Fruit fly (Drosophila melanogaster) whole organism, prepupa: ENCODE results near the gene bab1.
A peak's percentile ranks its signal among the peaks of the same experiment; 100 is the strongest.

ENCODE experiments used
- Blimp-1 ChIP-seq: fragments of 200-800 bp; sonication (Bioruptor generic); optimal IDR thresholded peaks from 3 replicates; lab custom pipeline; 2017; ENCODE audit warnings: missing biosample characterization, missing genetic modification characterization, mild to moderate bottlenecking, moderate library complexity, missing genetic modification reagents
- CG10631 ChIP-seq: fragments of 200-800 bp; sonication (Bioruptor generic); optimal IDR thresholded peaks from 2 replicates; lab custom pipeline; 2016; ENCODE audit warnings: missing biosample characterization, missing genetic modification characterization
- CG11294 ChIP-seq: fragments of 200-800 bp; sonication (Bioruptor generic); IDR thresholded peaks from 2 replicates; pipeline ENCODE4 v1.3.6; 2022; ENCODE audit warnings: missing biosample characterization, missing genetic modification characterization
- CG11762 ChIP-seq: fragments of 200-800 bp; sonication (Bioruptor generic); optimal IDR thresholded peaks from 3 replicates; lab custom pipeline; 2016; ENCODE audit warnings: missing biosample characterization, missing genetic modification characterization; ENCODE audit not compliant: insufficient read depth
- CG11902 ChIP-seq: fragments of 200-800 bp; sonication (Bioruptor generic); optimal IDR thresholded peaks from 3 replicates; lab custom pipeline; 2016; ENCODE audit warnings: missing biosample characterization, missing genetic modification characterization
- CG15336 ChIP-seq: fragments of 200-800 bp; sonication (Bioruptor generic); IDR thresholded peaks from 2 replicates; pipeline ENCODE4 v1.3.6; 2022; ENCODE audit warnings: missing biosample characterization, missing genetic modification characterization
- CG1621 ChIP-seq: fragments of 200-800 bp; sonication (Bioruptor generic); optimal IDR thresholded peaks from 3 replicates; lab custom pipeline; 2018; ENCODE audit warnings: missing biosample characterization, mild to moderate bottlenecking, missing genetic modification characterization
- CG16779 ChIP-seq: fragments of 200-800 bp; sonication (Bioruptor generic); optimal IDR thresholded peaks from 3 replicates; lab custom pipeline; 2017; ENCODE audit warnings: missing biosample characterization, mild to moderate bottlenecking, missing genetic modification characterization
- CG31627 ChIP-seq: fragments of 200-800 bp; sonication (Bioruptor generic); optimal IDR thresholded peaks from 3 replicates; lab custom pipeline; 2016; ENCODE audit warnings: missing biosample characterization, missing genetic modification characterization
- CG32006 ChIP-seq: fragments of 200-800 bp; sonication (Bioruptor generic); optimal IDR thresholded peaks from 3 replicates; lab custom pipeline; 2017; ENCODE audit warnings: missing biosample characterization, mild to moderate bottlenecking, missing genetic modification characterization
- CG34406 ChIP-seq: fragments of 200-800 bp; sonication (Bioruptor generic); optimal IDR thresholded peaks from 3 replicates; lab custom pipeline; 2016; ENCODE audit warnings: missing biosample characterization, missing genetic modification characterization
- CG6276 ChIP-seq: fragments of 200-800 bp; sonication (Bioruptor generic); optimal IDR thresholded peaks from 2 replicates; lab custom pipeline; 2017; ENCODE audit warnings: missing biosample characterization, mild to moderate bottlenecking, missing genetic modification characterization
- CG6792 ChIP-seq: fragments of 200-800 bp; sonication (Bioruptor generic); optimal IDR thresholded peaks from 3 replicates; lab custom pipeline; 2016; ENCODE audit warnings: missing biosample characterization, missing genetic modification characterization
- CG6808 ChIP-seq: fragments of 200-800 bp; sonication (Bioruptor generic); optimal IDR thresholded peaks from 3 replicates; lab custom pipeline; 2017; ENCODE audit warnings: missing biosample characterization, missing genetic modification characterization, mild to moderate bottlenecking, moderate library complexity, missing genetic modification reagents
- CG8119 ChIP-seq: fragments of 200-800 bp; sonication (Bioruptor generic); IDR thresholded peaks from 3 replicates; pipeline ENCODE4 v1.3.6; 2022; ENCODE audit warnings: missing biosample characterization, missing genetic modification characterization
- CG8319 ChIP-seq: fragments of 200-800 bp; sonication (Bioruptor generic); optimal IDR thresholded peaks from 3 replicates; lab custom pipeline; 2016; ENCODE audit warnings: missing biosample characterization, missing genetic modification characterization
- CG8632 ChIP-seq: fragments of 200-800 bp; sonication (Bioruptor generic); optimal IDR thresholded peaks from 3 replicates; lab custom pipeline; 2016; ENCODE audit warnings: missing biosample characterization, missing genetic modification characterization
- Eip75B ChIP-seq: fragments of 200-800 bp; sonication (Bioruptor generic); optimal IDR thresholded peaks from 3 replicates; lab custom pipeline; 2016; ENCODE audit warnings: missing biosample characterization, missing genetic modification characterization
- Eip78C ChIP-seq: fragments of 200-800 bp; sonication (Bioruptor generic); peaks from one replicate; lab custom pipeline; 2016; ENCODE audit warnings: missing biosample characterization, missing genetic modification characterization
- Eip93F ChIP-seq: fragments of 200-800 bp; sonication (Bioruptor generic); optimal IDR thresholded peaks from 2 replicates; lab custom pipeline; 2016; ENCODE audit warnings: missing biosample characterization, mild to moderate bottlenecking, missing genetic modification characterization
- Ets21C ChIP-seq: fragments of 200-800 bp; sonication (Bioruptor generic); optimal IDR thresholded peaks from 3 replicates; lab custom pipeline; 2016; ENCODE audit warnings: missing biosample characterization, missing genetic modification characterization
- Ets96B ChIP-seq: fragments of 200-800 bp; optimal IDR thresholded peaks from 2 replicates; lab custom pipeline; 2019; ENCODE audit warnings: missing biosample characterization, mild to moderate bottlenecking, missing genetic modification characterization, moderate library complexity
- Gug ChIP-seq: fragments of 200-800 bp; sonication (Bioruptor generic); IDR thresholded peaks from 2 replicates; pipeline ENCODE4 v1.3.6; 2022; ENCODE audit warnings: missing biosample characterization, missing genetic modification characterization
- Hr38 ChIP-seq: sonication (Bioruptor generic); optimal IDR thresholded peaks from 2 replicates; lab custom pipeline; 2016; ENCODE audit warnings: missing biosample characterization, missing genetic modification characterization
- Hr39 ChIP-seq: fragments of 200-800 bp; sonication (Bioruptor generic); optimal IDR thresholded peaks from 2 replicates; lab custom pipeline; 2016; ENCODE audit warnings: missing biosample characterization, missing genetic modification characterization
- Lpt ChIP-seq: fragments of 200-800 bp; sonication (Bioruptor generic); optimal IDR thresholded peaks from 3 replicates; lab custom pipeline; 2016; ENCODE audit warnings: missing biosample characterization, missing genetic modification characterization
- Met ChIP-seq: fragments of 200-800 bp; sonication (Bioruptor generic); optimal IDR thresholded peaks from 3 replicates; lab custom pipeline; 2016; ENCODE audit warnings: missing biosample characterization, missing genetic modification characterization
- OdsH ChIP-seq: fragments of 200-800 bp; sonication (Bioruptor generic); optimal IDR thresholded peaks from 3 replicates; lab custom pipeline; 2016; ENCODE audit warnings: missing biosample characterization, missing genetic modification characterization
- Smox ChIP-seq: fragments of 200-800 bp; sonication (Bioruptor generic); optimal IDR thresholded peaks from 3 replicates; lab custom pipeline; 2016; ENCODE audit warnings: missing biosample characterization, missing genetic modification characterization
- Sox14 ChIP-seq: fragments of 200-800 bp; sonication (Bioruptor generic); optimal IDR thresholded peaks from 3 replicates; lab custom pipeline; 2016; ENCODE audit warnings: missing biosample characterization, missing genetic modification characterization
- Sox15 ChIP-seq: fragments of 200-800 bp; sonication (Bioruptor generic); optimal IDR thresholded peaks from 3 replicates; lab custom pipeline; 2016; ENCODE audit warnings: missing biosample characterization, missing genetic modification characterization
- achi ChIP-seq: fragments of 200-800 bp; sonication (Bioruptor generic); optimal IDR thresholded peaks from 3 replicates; lab custom pipeline; 2016; ENCODE audit warnings: missing biosample characterization, missing genetic modification characterization
- acj6 ChIP-seq: fragments of 200-800 bp; sonication (Bioruptor generic); optimal IDR thresholded peaks from 3 replicates; lab custom pipeline; 2016; ENCODE audit warnings: missing biosample characterization, missing genetic modification characterization
- cyc ChIP-seq: fragments of 200-800 bp; sonication (Bioruptor generic); optimal IDR thresholded peaks from 3 replicates; lab custom pipeline; 2016; ENCODE audit warnings: missing biosample characterization, missing genetic modification characterization
- eg ChIP-seq: fragments of 200-800 bp; sonication (Bioruptor generic); IDR thresholded peaks from 3 replicates; pipeline ENCODE4 v1.3.6; 2022; ENCODE audit warnings: missing biosample characterization, missing genetic modification characterization
- esn ChIP-seq: fragments of 200-800 bp; sonication (Bioruptor generic); optimal IDR thresholded peaks from 2 replicates; lab custom pipeline; 2016; ENCODE audit warnings: missing biosample characterization, mild to moderate bottlenecking, missing genetic modification characterization, moderate library complexity
- fd59A ChIP-seq: fragments of 200-800 bp; sonication (Bioruptor generic); optimal IDR thresholded peaks from 2 replicates; lab custom pipeline; 2017; ENCODE audit warnings: missing biosample characterization, mild to moderate bottlenecking, missing genetic modification characterization, missing genetic modification reagents
- fd85E ChIP-seq: fragments of 200-800 bp; sonication (Bioruptor generic); optimal IDR thresholded peaks from 3 replicates; lab custom pipeline; 2016; ENCODE audit warnings: missing biosample characterization, missing genetic modification characterization
- lz ChIP-seq: fragments of 200-800 bp; sonication (Bioruptor generic); optimal IDR thresholded peaks from 3 replicates; lab custom pipeline; 2016; ENCODE audit warnings: missing biosample characterization, missing genetic modification characterization
- net ChIP-seq: fragments of 200-800 bp; sonication (Bioruptor generic); optimal IDR thresholded peaks from 3 replicates; lab custom pipeline; 2016; ENCODE audit warnings: missing biosample characterization, missing genetic modification characterization
- pdm3 ChIP-seq: fragments of 200-800 bp; sonication (Bioruptor generic); optimal IDR thresholded peaks from 3 replicates; lab custom pipeline; 2016; ENCODE audit warnings: missing biosample characterization, missing genetic modification characterization
- salr ChIP-seq, 2 experiments: fragments of 200-800 bp; sonication (Bioruptor generic); optimal IDR thresholded peaks; 3 replicates each; lab custom pipeline; 2016 to 2018; ENCODE audit warnings: missing biosample characterization in 2 of 2, missing genetic modification characterization in 2 of 2, mild to moderate bottlenecking in 1 of 2
- spab ChIP-seq: fragments of 200-800 bp; sonication (Bioruptor generic); optimal IDR thresholded peaks from 2 replicates; lab custom pipeline; 2017; ENCODE audit warnings: missing biosample characterization, mild to moderate bottlenecking, missing genetic modification characterization, missing genetic modification reagents
- svp ChIP-seq: fragments of 200-800 bp; sonication (Bioruptor generic); peaks from one replicate; lab custom pipeline; 2016; ENCODE audit warnings: missing biosample characterization, missing genetic modification characterization
- topi ChIP-seq: fragments of 200-800 bp; sonication (Bioruptor generic); optimal IDR thresholded peaks from 3 replicates; lab custom pipeline; 2016; ENCODE audit warnings: missing biosample characterization, missing genetic modification characterization

bab1 gene

DNA sequence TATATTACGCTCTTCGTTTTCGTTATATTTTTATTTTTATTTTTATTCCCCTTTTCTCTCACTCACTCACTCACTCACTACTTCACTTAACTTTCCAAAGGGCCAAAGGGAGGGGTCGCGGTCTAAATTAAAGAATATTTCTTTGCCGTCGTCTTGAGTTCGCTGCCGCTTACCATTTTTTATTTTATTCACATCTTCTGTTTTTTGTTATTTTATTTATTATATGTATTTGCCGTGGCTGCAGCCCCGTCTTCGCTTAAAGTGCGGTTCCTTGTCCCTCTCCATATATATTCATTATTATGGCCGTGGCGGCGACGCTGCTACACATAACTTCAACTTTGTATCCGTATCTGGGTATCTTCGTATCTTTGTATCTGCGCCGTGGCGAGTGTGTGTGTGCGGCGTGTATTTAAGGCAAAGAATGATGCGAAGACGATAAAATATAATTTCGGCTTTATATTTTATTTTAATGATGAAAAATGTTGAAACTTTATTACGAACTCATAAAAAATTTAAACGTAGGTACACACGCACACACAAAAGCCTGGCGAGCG, 9.8 kb downstream of the bab1 start (continued):
- peak; percentile 17 for TF ChIP-seq Ets96B (tag; lab: Kevin White, UChicago)
- no peak for TF ChIP-seq salr (GFP tag; optimal IDR thresholded peaks at IDR 0.05; lab: Kevin White, UChicago)
- TF ChIP-seq Blimp-1 (GFP tag; lab: Kevin White, UChicago), result no peak
- TF ChIP-seq CG11902 (GFP tag; lab: Kevin White, UChicago), result no peak
- TF ChIP-seq CG16779 (tag; lab: Kevin White, UChicago), result no peak
- TF ChIP-seq eg (GFP tag; lab: Robert Waterston, UW), result no peak
- TF ChIP-seq Gug, result no peak
- TF ChIP-seq CG15336 (GFP tag; lab: Robert Waterston, UW), result no peak
- peak; percentile 56 for TF ChIP-seq Eip78C (GFP tag; lab: Kevin White, UChicago)
- TF ChIP-seq fd85E (GFP tag; lab: Kevin White, UChicago), result no peak
- TF ChIP-seq Hr38 (GFP tag; lab: Kevin White, UChicago), result no peak
- TF ChIP-seq Met, result no peak
- TF ChIP-seq CG11294, result no peak
- no peak for TF ChIP-seq CG6276 (GFP tag; lab: Kevin White, UChicago)
- no peak for TF ChIP-seq CG6808 (GFP tag; lab: Kevin White, UChicago)
- TF ChIP-seq spab (GFP tag; lab: Kevin White, UChicago), result peak; percentile 21
- TF ChIP-seq Sox14 (GFP tag; lab: Kevin White, UChicago), result no peak
- no peak for TF ChIP-seq CG6792 (GFP tag; lab: Kevin White, UChicago)
- no peak for TF ChIP-seq CG1621 (tag; lab: Kevin White, UChicago)
- no peak for TF ChIP-seq lz (GFP tag; lab: Kevin White, UChicago)

- TF ChIP-seq Gug (no peak), CG11762 (GFP tag; lab: Kevin White, UChicago) (peak; percentile 17), fd85E (GFP tag; lab: Kevin White, UChicago) (no peak), CG11294 (no peak), CG8319 (GFP tag; lab: Kevin White, UChicago) (no peak), Eip75B (GFP tag; lab: Kevin White, UChicago) (peak; percentile 52), pdm3 (GFP tag; lab: Kevin White, UChicago) (peak; percentile 38), Smox (peak; percentile 9), CG34406 (GFP tag; lab: Kevin White, UChicago) (peak; percentile 20), cyc (GFP tag; lab: Kevin White, UChicago) (peak; percentile 22), eg (GFP tag; lab: Robert Waterston, UW) (0 out of 3 replicates have a peak, but pooled peaks have one; percentile 28), CG8632 (GFP tag; lab: Kevin White, UChicago) (peak; percentile 52), acj6 (peak; percentile 55), CG1621 (tag; lab: Kevin White, UChicago) (no peak), net (peak; percentile 31), Eip93F (GFP tag; lab: Kevin White, UChicago) (no peak), CG15336 (GFP tag; lab: Robert Waterston, UW) (no peak), Blimp-1 (GFP tag; lab: Kevin White, UChicago) (peak; percentile 16), CG10631 (GFP tag; lab: Kevin White, UChicago) (peak; percentile 23), Met (peak; percentile 41), achi (GFP tag; lab: Kevin White, UChicago) (no peak), salr (GFP tag; optimal IDR thresholded peaks at IDR 0.05; lab: Kevin White, UChicago) (peak in 1 of 2 experiments; percentile 34), CG11902 (GFP tag; lab: Kevin White, UChicago) (peak; percentile 34), Ets21C (peak; percentile 18), CG8119 (GFP tag; lab: Robert Waterston, UW) (no peak), CG31627 (GFP tag; lab: Kevin White, UChicago) (peak; percentile 59), fd59A (GFP tag; lab: Kevin White, UChicago) (peak; percentile 8), Hr39 (GFP tag; lab: Kevin White, UChicago) (peak; percentile 51), OdsH (GFP tag; lab: Kevin White, UChicago) (peak; percentile 22), esn (peak; percentile 60), Sox15 (GFP tag; lab: Kevin White, UChicago) (peak; percentile 41), svp (GFP tag; lab: Kevin White, UChicago) (peak; percentile 81), Eip78C (GFP tag; lab: Kevin White, UChicago) (peak; percentile 87), lz (GFP tag; lab: Kevin White, UChicago) (peak; percentile 42), Lpt (GFP tag; lab: Kevin White, UChicago) (no peak), CG32006 (GFP tag; lab: Kevin White, UChicago) (peak; percentile 26), CG6808 (GFP tag; lab: Kevin White, UChicago) (peak; percentile 46), Sox14 (GFP tag; lab: Kevin White, UChicago) (peak; percentile 50), topi (GFP tag; lab: Kevin White, UChicago) (peak; percentile 58)
Observed at dm6 chr3L:1090424-1090895, 10.4 kb downstream of the bab1 start.
